Fruit fly (Drosophila melanogaster): Measurements from ENCODE around the gene UGP.

dm6 chr3L:9381602-9382001 lies 22.9 kb upstream of the UGP start, which contains the start of gene Hsp23:
- TF ChIP-seq Pif1B (GFP tag; optimal IDR thresholded peaks at IDR 0.05): peak; percentile 35
- TF ChIP-seq CG13204 (GFP tag; optimal IDR thresholded peaks at IDR 0.05): peak; percentile 19
